Worm (Caenorhabditis elegans) whole organism, late embryonic: Measurements from ENCODE around the gene Y77E11A.12.
A peak's percentile ranks its signal among the peaks of the same experiment; 100 is the strongest.

ENCODE experiments used
- K02D7.2 ChIP-seq: sonication (generic microtip); optimal IDR thresholded peaks from 2 replicates; lab custom pipeline; 2017; ENCODE audit warnings: mild to moderate bottlenecking, missing genetic modification characterization, missing compliant biosample characterization
- Y22D7AL.16 ChIP-seq: sonication (generic microtip); optimal IDR thresholded peaks from 2 replicates; lab custom pipeline; 2016; ENCODE audit warnings: missing genetic modification characterization, missing compliant biosample characterization
- ama-1 ChIP-seq: fragments of 150-350 bp; optimal IDR thresholded peaks from 2 replicates; lab custom pipeline; 2014
- ceh-14 ChIP-seq: sonication (generic microtip); optimal IDR thresholded peaks from 2 replicates; lab custom pipeline; 2016; ENCODE audit warnings: missing genotype, missing genetic modification characterization, missing compliant biosample characterization
- ceh-22 ChIP-seq: sonication (generic microtip); optimal IDR thresholded peaks from 2 replicates; lab custom pipeline; 2017; ENCODE audit warnings: missing biosample characterization, missing genetic modification characterization
- ceh-24 ChIP-seq: sonication (generic microtip); optimal IDR thresholded peaks from 2 replicates; lab custom pipeline; 2016; ENCODE audit warnings: mild to moderate bottlenecking, missing genetic modification characterization, missing compliant biosample characterization
- ceh-31 ChIP-seq: sonication (generic microtip); optimal IDR thresholded peaks from 2 replicates; lab custom pipeline; 2016; ENCODE audit warnings: missing genetic modification characterization, missing compliant biosample characterization
- ceh-34 ChIP-seq: sonication (generic microtip); optimal IDR thresholded peaks from 2 replicates; lab custom pipeline; 2016; ENCODE audit warnings: mild to moderate bottlenecking, missing genetic modification characterization, missing compliant biosample characterization
- ceh-45 ChIP-seq: fragments of 200-800 bp; sonication (Bioruptor generic); IDR thresholded peaks from 2 replicates; pipeline ENCODE4 v1.3.6; 2022; ENCODE audit warnings: missing genetic modification reagents, missing genetic modification characterization, missing compliant biosample characterization
- che-1 ChIP-seq: sonication (generic microtip); optimal IDR thresholded peaks from 2 replicates; lab custom pipeline; 2016; ENCODE audit warnings: mild to moderate bottlenecking, missing genetic modification characterization, missing compliant biosample characterization
- dmd-4 ChIP-seq: sonication (generic microtip); optimal IDR thresholded peaks from 2 replicates; lab custom pipeline; 2016; ENCODE audit warnings: borderline replicate concordance, missing genetic modification characterization, missing compliant biosample characterization
- dve-1 ChIP-seq: sonication (generic microtip); optimal IDR thresholded peaks from 2 replicates; lab custom pipeline; 2017; ENCODE audit warnings: antibody characterized with exemption, mild to moderate bottlenecking, missing genetic modification characterization, missing compliant biosample characterization
- elt-2 ChIP-seq: sonication (generic microtip); optimal IDR thresholded peaks from 2 replicates; lab custom pipeline; 2016; ENCODE audit warnings: missing genetic modification reagents, missing genetic modification characterization, missing compliant biosample characterization
- elt-4 ChIP-seq: sonication (generic microtip); optimal IDR thresholded peaks from 2 replicates; lab custom pipeline; 2016; ENCODE audit warnings: missing genetic modification characterization, missing compliant biosample characterization
- ets-4 ChIP-seq: sonication (generic microtip); optimal IDR thresholded peaks from 2 replicates; lab custom pipeline; 2016; ENCODE audit warnings: missing genetic modification characterization, missing compliant biosample characterization
- hlh-30 ChIP-seq: sonication (generic microtip); optimal IDR thresholded peaks from 2 replicates; lab custom pipeline; 2017; ENCODE audit warnings: antibody characterized with exemption, missing genetic modification characterization, missing compliant biosample characterization; ENCODE audit not compliant: insufficient read depth
- hlh-8 ChIP-seq: sonication (generic microtip); optimal IDR thresholded peaks from 2 replicates; lab custom pipeline; 2016; ENCODE audit warnings: missing genotype, missing genetic modification characterization, missing compliant biosample characterization
- nfya-1 ChIP-seq: sonication (generic microtip); optimal IDR thresholded peaks from 2 replicates; lab custom pipeline; 2017; ENCODE audit warnings: missing genetic modification characterization, mild to moderate bottlenecking, missing compliant biosample characterization, antibody characterized with exemption, moderate library complexity
- odd-2 ChIP-seq: sonication (generic microtip); optimal IDR thresholded peaks from 2 replicates; lab custom pipeline; 2017; ENCODE audit warnings: antibody characterized with exemption, mild to moderate bottlenecking, missing genetic modification characterization, missing compliant biosample characterization
- pha-4 ChIP-seq: fragments of 150-350 bp; optimal IDR thresholded peaks from 2 replicates; lab custom pipeline; 2018; ENCODE audit warnings: missing biosample characterization, missing genetic modification reagents, missing genetic modification characterization
- ref-2 ChIP-seq: sonication (generic microtip); optimal IDR thresholded peaks from 2 replicates; lab custom pipeline; 2016; ENCODE audit warnings: missing genetic modification characterization, missing compliant biosample characterization
- rnt-1 ChIP-seq: sonication (generic microtip); optimal IDR thresholded peaks from 2 replicates; lab custom pipeline; 2016; ENCODE audit warnings: missing genetic modification characterization, missing compliant biosample characterization
- sdc-2 ChIP-seq: sonication (generic microtip); optimal IDR thresholded peaks from 2 replicates; lab custom pipeline; 2016; ENCODE audit warnings: missing genotype, missing genetic modification characterization, missing compliant biosample characterization
- sox-2 ChIP-seq: fragments of 200-800 bp; sonication (Bioruptor generic); IDR thresholded peaks from 2 replicates; pipeline ENCODE4 v1.3.6; 2022; ENCODE audit warnings: missing genetic modification reagents, missing genetic modification characterization, missing compliant biosample characterization
- sox-4 ChIP-seq: sonication (generic microtip); optimal IDR thresholded peaks from 2 replicates; lab custom pipeline; 2017; ENCODE audit warnings: mild to moderate bottlenecking, missing genetic modification characterization, inconsistent platforms, missing compliant biosample characterization
- syd-9 ChIP-seq: sonication (generic microtip); optimal IDR thresholded peaks from 2 replicates; lab custom pipeline; 2016; ENCODE audit warnings: mild to moderate bottlenecking, missing genetic modification characterization, moderate library complexity, missing compliant biosample characterization
- tbx-2 ChIP-seq: sonication (generic microtip); optimal IDR thresholded peaks from 2 replicates; lab custom pipeline; 2016; ENCODE audit warnings: missing genetic modification characterization, missing compliant biosample characterization
- unc-3 ChIP-seq, 2 experiments: fragments of 200-800 bp in 1 of 2; sonication (Bioruptor generic) in 1 of 2; sonication (generic microtip) in 1 of 2; conservative IDR thresholded peaks in 1 of 2; optimal IDR thresholded peaks in 1 of 2; 2 replicates each; pipeline versions ENCODE4 v1.3.6 to Lab custom; 2016 to 2022; ENCODE audit warnings: missing compliant biosample characterization in 2 of 2, missing genetic modification characterization in 2 of 2, missing genetic modification reagents in 1 of 2
- unc-42 ChIP-seq: sonication (generic microtip); optimal IDR thresholded peaks from 2 replicates; lab custom pipeline; 2016; ENCODE audit warnings: missing genotype, missing genetic modification characterization, missing compliant biosample characterization
- unc-55 ChIP-seq: sonication (generic microtip); optimal IDR thresholded peaks from 2 replicates; lab custom pipeline; 2017; ENCODE audit warnings: missing biosample characterization, missing genetic modification reagents, missing genetic modification characterization
- ztf-16 ChIP-seq: sonication (generic microtip); optimal IDR thresholded peaks from 2 replicates; lab custom pipeline; 2017; ENCODE audit warnings: missing genetic modification characterization, missing compliant biosample characterization

Gene Y77E11A.12

ce11 chrIV:1514415-1514814, 39.5 kb upstream of the Y77E11A.12 start:
- peak; percentile 37 for TF ChIP-seq hlh-30 (tag; lab: Kevin White, UChicago)
- TF ChIP-seq ceh-45 (GFP tag; lab: Robert Waterston, UW), result no peak
- TF ChIP-seq odd-2 (tag; lab: Kevin White, UChicago), result no peak
- peak; percentile 4 for TF ChIP-seq ceh-34 (tag; lab: Kevin White, UChicago)
- peak; percentile 14 for TF ChIP-seq che-1 (tag; lab: Kevin White, UChicago)
- TF ChIP-seq sox-4, result peak; percentile 1
- 0 out of 2 replicates have a peak, but pooled peaks have one; percentile 31 for TF ChIP-seq unc-3 (GFP tag; conservative IDR thresholded peaks at IDR 0.05; lab: Robert Waterston, UW)
- no peak for TF ChIP-seq unc-3 (tag; optimal IDR thresholded peaks at IDR 0.05; lab: Kevin White, UChicago)

- TF ChIP-seq sdc-2 (tag; lab: Kevin White, UChicago) (no peak), ztf-16 (tag; lab: Kevin White, UChicago) (no peak), unc-55 (GFP tag; lab: Kevin White, UChicago) (no peak), elt-4 (tag; lab: Kevin White, UChicago) (no peak), tbx-2 (no peak)
- TF ChIP-seq, all 69 proteins: peak for 0
These were observed 38.0 kb upstream of the Y77E11A.12 start for ce11 chrIV:1512944-1513343.

ce11 chrIV:1510241-1510640, 35.3 kb upstream of the Y77E11A.12 start, which contains the start of gene txt-4:
TSS of gene txt-4 (plus strand) at chrIV:1510564.
- TF ChIP-seq pha-4 (tag; lab: Kevin White, UChicago) (no peak), ceh-45 (GFP tag; lab: Robert Waterston, UW) (no peak), K02D7.2 (tag; lab: Kevin White, UChicago) (no peak), odd-2 (tag; lab: Kevin White, UChicago) (no peak)
- TF ChIP-seq, all 69 proteins: peak for 0

- TF ChIP-seq unc-55 (GFP tag; lab: Kevin White, UChicago) (peak; percentile 25), ztf-16 (tag; lab: Kevin White, UChicago) (no peak), hlh-8 (tag; lab: Kevin White, UChicago) (peak; percentile 6), elt-2 (tag; lab: Kevin White, UChicago) (peak; percentile 22), ets-4 (tag; lab: Kevin White, UChicago) (no peak), ceh-31 (peak; percentile 7), nfya-1 (tag; lab: Kevin White, UChicago) (peak; percentile 33), hlh-30 (tag; lab: Kevin White, UChicago) (peak; percentile 67), unc-42 (peak; percentile 52)
- TF ChIP-seq, all 69 proteins: peak for 7
These were observed 22.5 kb upstream of the Y77E11A.12 start, which contains the start of gene hxk-3 for ce11 chrIV:1497448-1497847. TSS of gene hxk-3 (plus strand) at chrIV:1497626.

- TF ChIP-seq unc-55 (GFP tag; lab: Kevin White, UChicago), result no peak
- no peak for TF ChIP-seq rnt-1 (tag; lab: Kevin White, UChicago)
- TF ChIP-seq sox-4, result no peak
- no peak for TF ChIP-seq nfya-1 (tag; lab: Kevin White, UChicago)
- no peak for TF ChIP-seq ceh-34 (tag; lab: Kevin White, UChicago)
- no peak for TF ChIP-seq Y22D7AL.16 (tag; lab: Kevin White, UChicago)
- TF ChIP-seq ceh-22 (tag; lab: Kevin White, UChicago), result no peak
- no peak for TF ChIP-seq ets-4 (tag; lab: Kevin White, UChicago)
- TF ChIP-seq ceh-45 (GFP tag; lab: Robert Waterston, UW), result no peak
- TF ChIP-seq elt-2 (tag; lab: Kevin White, UChicago), result no peak
- no peak for TF ChIP-seq sox-2 (GFP tag; lab: Robert Waterston, UW)
- TF ChIP-seq ref-2, result no peak
- TF ChIP-seq ceh-24 (tag; lab: Kevin White, UChicago), result no peak
- no peak for TF ChIP-seq syd-9
- TF ChIP-seq dmd-4 (tag; lab: Kevin White, UChicago), result no peak
- TF ChIP-seq ceh-14 (tag; lab: Kevin White, UChicago), result no peak
- TF ChIP-seq dve-1 (tag; lab: Kevin White, UChicago), result no peak
- no peak for TF ChIP-seq unc-3 (GFP tag; conservative IDR thresholded peaks at IDR 0.05; lab: Robert Waterston, UW)
- TF ChIP-seq unc-3 (tag; optimal IDR thresholded peaks at IDR 0.05; lab: Kevin White, UChicago), result no peak
- TF ChIP-seq ama-1, result no peak
- no peak for TF ChIP-seq K02D7.2 (tag; lab: Kevin White, UChicago)
These were observed 21.7 kb upstream of the Y77E11A.12 start for ce11 chrIV:1496679-1497033.
